Worm (Caenorhabditis elegans) whole organism, early embryonic: ENCODE measurements around the gene pigb-1.

ENCODE experiments used
- ama-1 ChIP-seq: fragments of 150-350 bp; optimal IDR thresholded peaks from 2 replicates; lab custom pipeline; 2014
- ceh-13 ChIP-seq: fragments of 200-800 bp; sonication (Bioruptor generic); optimal IDR thresholded peaks from 2 replicates; lab custom pipeline; 2018; ENCODE audit warnings: mild to moderate bottlenecking, missing genetic modification characterization, missing compliant biosample characterization
- ceh-36 ChIP-seq: sonication (generic microtip); optimal IDR thresholded peaks from 2 replicates; lab custom pipeline; 2016; ENCODE audit warnings: missing genetic modification characterization, inconsistent platforms, missing compliant biosample characterization
- ets-7 ChIP-seq: sonication (generic microtip); optimal IDR thresholded peaks from 2 replicates; lab custom pipeline; 2016; ENCODE audit warnings: missing genotype, missing genetic modification characterization, missing compliant biosample characterization
- pes-1 ChIP-seq: fragments of 200-800 bp; sonication (Bioruptor generic); IDR thresholded peaks from 2 replicates; pipeline ENCODE4 v1.3.6; 2022; ENCODE audit warnings: missing genetic modification reagents, missing genetic modification characterization, missing compliant biosample characterization
- scrt-1 ChIP-seq: fragments of 200-800 bp; sonication (Bioruptor generic); IDR thresholded peaks from 2 replicates; pipeline ENCODE4 v1.3.6; 2022; ENCODE audit warnings: missing genetic modification characterization, missing compliant biosample characterization
- sea-1 ChIP-seq: fragments of 200-800 bp; sonication (Bioruptor generic); conservative IDR thresholded peaks from 2 replicates; pipeline ENCODE4 v1.3.6; 2022; ENCODE audit warnings: missing genetic modification characterization, missing compliant biosample characterization
- tbx-11 ChIP-seq: fragments of 200-800 bp; sonication (Bioruptor generic); IDR thresholded peaks from 2 replicates; pipeline ENCODE4 v1.3.6; 2022; ENCODE audit warnings: missing genetic modification characterization, missing compliant biosample characterization

DNA sequence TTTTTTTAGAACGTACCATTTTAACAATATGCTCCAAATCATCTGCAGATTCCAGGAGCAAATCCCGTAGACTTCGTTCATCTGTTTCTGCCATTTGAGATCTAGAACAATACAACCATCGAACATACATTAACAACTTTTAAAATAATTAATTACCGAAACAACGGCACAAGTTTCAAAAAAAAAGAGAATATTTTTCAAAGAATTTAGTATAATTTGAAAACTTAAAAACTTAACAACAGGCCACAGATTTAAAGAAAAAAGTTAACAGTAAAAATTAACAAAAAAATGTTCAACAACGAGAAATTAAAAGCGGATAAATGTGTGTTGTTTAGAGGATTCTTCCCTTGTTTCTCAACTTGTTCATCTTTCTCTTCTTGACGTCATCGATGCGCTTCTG is 49.0 kb downstream of the pigb-1 start, which contains the start of gene mdt-4:
- TF ChIP-seq ceh-13 (GFP tag; lab: Kevin White, UChicago) (no peak), ets-7 (tag; lab: Kevin White, UChicago) (no peak), ama-1 (no peak), tbx-11 (GFP tag; lab: Robert Waterston, UW) (no peak), pes-1 (no peak), sea-1 (GFP tag; lab: Robert Waterston, UW) (no peak), ceh-36 (tag; lab: Kevin White, UChicago) (no peak), scrt-1 (GFP tag; lab: Robert Waterston, UW) (no peak)
